Fruit fly (Drosophila melanogaster) whole organism, embryonic: ENCODE measurements around the gene BNIP3.
A peak's percentile ranks its signal among the peaks of the same experiment; 100 is the strongest.

Experiments
- ATbp ChIP-seq: fragments of 200-800 bp; sonication (Bioruptor generic); optimal IDR thresholded peaks from 2 replicates; lab custom pipeline; 2017; ENCODE audit warnings: missing biosample characterization, mild to moderate bottlenecking, missing genetic modification characterization, missing genetic modification reagents
- Atf3 ChIP-seq: fragments of 200-800 bp; sonication (Bioruptor generic); optimal IDR thresholded peaks from 3 replicates; lab custom pipeline; 2016; ENCODE audit warnings: missing biosample characterization, missing genetic modification characterization
- Awh ChIP-seq: fragments of 200-800 bp; sonication (Bioruptor generic); IDR thresholded peaks from 2 replicates; pipeline ENCODE4, ENCODE4 v1.3.6; 2022; ENCODE audit warnings: missing biosample characterization, missing genetic modification characterization
- CG10959 ChIP-seq: fragments of 200-800 bp; sonication (Bioruptor generic); IDR thresholded peaks from 2 replicates; pipeline ENCODE4 v1.3.6; 2022; ENCODE audit warnings: missing biosample characterization, missing genetic modification characterization
- CG11247 ChIP-seq: fragments of 200-800 bp; sonication (Bioruptor generic); IDR thresholded peaks from 2 replicates; pipeline ENCODE4 v1.3.6; 2022; ENCODE audit warnings: missing biosample characterization, missing genetic modification characterization
- CG14441 ChIP-seq: fragments of 200-800 bp; sonication (Bioruptor generic); IDR thresholded peaks from 2 replicates; pipeline ENCODE4 v1.3.6; 2022; ENCODE audit warnings: missing biosample characterization, missing genetic modification characterization
- CG1647 ChIP-seq: fragments of 200-800 bp; sonication (Bioruptor generic); optimal IDR thresholded peaks from 3 replicates; lab custom pipeline; 2016; ENCODE audit warnings: missing biosample characterization, missing genetic modification characterization
- CG16813 ChIP-seq: fragments of 200-800 bp; sonication (Bioruptor generic); IDR thresholded peaks from 3 replicates; pipeline ENCODE4 v1.3.6; 2022; ENCODE audit warnings: missing biosample characterization, missing genetic modification characterization; ENCODE audit not compliant: partially characterized antibody
- CG17186 ChIP-seq: fragments of 200-800 bp; sonication (Bioruptor generic); optimal IDR thresholded peaks from 3 replicates; lab custom pipeline; 2017; ENCODE audit warnings: missing biosample characterization, missing genetic modification reagents, missing genetic modification characterization
- CG17568 ChIP-seq: fragments of 200-800 bp; sonication (Bioruptor generic); optimal IDR thresholded peaks from 2 replicates; lab custom pipeline; 2018; ENCODE audit warnings: missing biosample characterization, mild to moderate bottlenecking, missing genetic modification characterization, moderate library complexity
- CG1792 ChIP-seq: fragments of 200-800 bp; sonication (Bioruptor generic); optimal IDR thresholded peaks from 2 replicates; lab custom pipeline; 2016; ENCODE audit warnings: missing biosample characterization, missing genetic modification characterization
- CG2199 ChIP-seq: fragments of 200-800 bp; sonication (Bioruptor generic); IDR thresholded peaks from 3 replicates; pipeline ENCODE4 v1.3.6; 2022; ENCODE audit warnings: missing biosample characterization, missing genetic modification characterization
- CG3065 ChIP-seq: fragments of 200-800 bp; sonication (Bioruptor generic); optimal IDR thresholded peaks from 2 replicates; lab custom pipeline; 2016; ENCODE audit warnings: missing biosample characterization, missing genetic modification characterization
- CG4730 ChIP-seq: fragments of 200-800 bp; sonication (Bioruptor generic); IDR thresholded peaks from 2 replicates; pipeline ENCODE4 v1.3.6; 2022; ENCODE audit warnings: missing biosample characterization, missing genetic modification characterization
- CG4820 ChIP-seq: fragments of 200-800 bp; sonication (Bioruptor generic); optimal IDR thresholded peaks from 3 replicates; lab custom pipeline; 2016; ENCODE audit warnings: missing biosample characterization, missing genetic modification characterization
- CG6654 ChIP-seq: fragments of 200-800 bp; sonication (Bioruptor generic); optimal IDR thresholded peaks from 2 replicates; lab custom pipeline; 2017; ENCODE audit warnings: missing biosample characterization, mild to moderate bottlenecking, missing genetic modification characterization
- CG6765 ChIP-seq: fragments of 200-800 bp; sonication (Bioruptor generic); optimal IDR thresholded peaks from 3 replicates; lab custom pipeline; 2017; ENCODE audit warnings: missing biosample characterization, mild to moderate bottlenecking, missing genetic modification characterization
- CG7963 ChIP-seq: fragments of 200-800 bp; sonication (Bioruptor generic); IDR thresholded peaks from 3 replicates; pipeline ENCODE4 v1.3.6; 2022; ENCODE audit warnings: missing biosample characterization, missing genetic modification characterization; ENCODE audit not compliant: partially characterized antibody
- CG8359 ChIP-seq: fragments of 200-800 bp; sonication (Bioruptor generic); optimal IDR thresholded peaks from 2 replicates; lab custom pipeline; 2017; ENCODE audit warnings: missing biosample characterization, mild to moderate bottlenecking, missing genetic modification characterization, borderline replicate concordance
- CG8765 ChIP-seq: fragments of 200-800 bp; sonication (Bioruptor generic); IDR thresholded peaks from 2 replicates; pipeline ENCODE4 v1.3.6; 2022; ENCODE audit warnings: missing biosample characterization, missing genetic modification characterization
- CG9797 ChIP-seq: fragments of 200-800 bp; sonication (Bioruptor generic); optimal IDR thresholded peaks from 3 replicates; lab custom pipeline; 2018; ENCODE audit warnings: missing biosample characterization, mild to moderate bottlenecking, missing genetic modification characterization
- CG9817 ChIP-seq: fragments of 200-800 bp; sonication (Bioruptor generic); optimal IDR thresholded peaks from 2 replicates; lab custom pipeline; 2018; ENCODE audit warnings: missing biosample characterization, mild to moderate bottlenecking, missing genetic modification characterization, moderate library complexity
- CG9876 ChIP-seq: fragments of 200-800 bp; sonication (Bioruptor generic); optimal IDR thresholded peaks from 2 replicates; lab custom pipeline; 2016; ENCODE audit warnings: missing biosample characterization, missing genetic modification characterization
- CTCF ChIP-seq: fragments of 200-800 bp; sonication (Bioruptor generic); optimal IDR thresholded peaks from 2 replicates; lab custom pipeline; 2017; ENCODE audit warnings: missing biosample characterization, mild to moderate bottlenecking, missing genetic modification characterization, moderate library complexity
- Chrac-16 ChIP-seq: fragments of 200-800 bp; sonication (Bioruptor generic); optimal IDR thresholded peaks from 3 replicates; lab custom pipeline; 2016; ENCODE audit warnings: missing biosample characterization, missing genetic modification characterization
- CrebB ChIP-seq: fragments of 200-800 bp; sonication (Bioruptor generic); optimal IDR thresholded peaks from 3 replicates; lab custom pipeline; 2018; ENCODE audit warnings: missing biosample characterization, mild to moderate bottlenecking, missing genetic modification characterization
- Dip3 ChIP-seq: fragments of 200-800 bp; sonication (Bioruptor generic); optimal IDR thresholded peaks from 3 replicates; lab custom pipeline; 2016; ENCODE audit warnings: missing biosample characterization, missing genetic modification characterization
- Doc2 ChIP-seq: fragments of 200-800 bp; sonication (Bioruptor generic); IDR thresholded peaks from 2 replicates; pipeline ENCODE4 v1.3.6; 2022; ENCODE audit warnings: missing biosample characterization, missing genetic modification characterization
- Fer1 ChIP-seq: fragments of 200-800 bp; sonication (Bioruptor generic); optimal IDR thresholded peaks from 2 replicates; lab custom pipeline; 2017; ENCODE audit warnings: missing biosample characterization, mild to moderate bottlenecking, missing genetic modification characterization
- HHEX ChIP-seq: fragments of 200-800 bp; sonication (Bioruptor generic); optimal IDR thresholded peaks from 3 replicates; lab custom pipeline; 2017; ENCODE audit warnings: missing biosample characterization, mild to moderate bottlenecking, missing genetic modification characterization, missing genetic modification reagents
- Lhr ChIP-seq: fragments of 200-800 bp; sonication (Bioruptor generic); optimal IDR thresholded peaks from 3 replicates; lab custom pipeline; 2017; ENCODE audit warnings: mild to moderate bottlenecking, missing biosample characterization, missing genetic modification reagents, missing genetic modification characterization
- Mrtf ChIP-seq: fragments of 200-800 bp; sonication (Bioruptor generic); IDR thresholded peaks from 3 replicates; pipeline ENCODE4 v1.3.6; 2022; ENCODE audit warnings: missing biosample characterization, missing genetic modification characterization
- NK7.1 ChIP-seq: fragments of 200-800 bp; sonication (Bioruptor generic); optimal IDR thresholded peaks from 3 replicates; lab custom pipeline; 2016; ENCODE audit warnings: missing biosample characterization, missing genetic modification characterization
- Nf-YB ChIP-seq: fragments of 200-800 bp; sonication (Bioruptor generic); optimal IDR thresholded peaks from 3 replicates; lab custom pipeline; 2019; ENCODE audit warnings: missing biosample characterization, mild to moderate bottlenecking, missing genetic modification characterization, moderate library complexity
- Ptx1 ChIP-seq: fragments of 200-800 bp; sonication (Bioruptor generic); IDR thresholded peaks from 2 replicates; pipeline ENCODE4 v1.3.6; 2022; ENCODE audit warnings: missing biosample characterization, missing genetic modification characterization
- bcd ChIP-seq: fragments of 200-800 bp; sonication (Bioruptor generic); optimal IDR thresholded peaks from 2 replicates; lab custom pipeline; 2017; ENCODE audit warnings: missing biosample characterization, mild to moderate bottlenecking, missing genetic modification characterization
- br ChIP-seq: fragments of >200 bp; optimal IDR thresholded peaks from 2 replicates; lab custom pipeline; 2017
- fd3F ChIP-seq: fragments of 200-800 bp; sonication (Bioruptor generic); optimal IDR thresholded peaks from 2 replicates; lab custom pipeline; 2018; ENCODE audit warnings: missing biosample characterization, mild to moderate bottlenecking, missing genetic modification characterization, moderate library complexity
- ftz-f1 ChIP-seq: fragments of 200-800 bp; sonication (Bioruptor generic); optimal IDR thresholded peaks from 2 replicates; lab custom pipeline; 2016; ENCODE audit warnings: missing biosample characterization, missing genetic modification characterization
- gfzf ChIP-seq: fragments of 200-800 bp; sonication (Bioruptor generic); optimal IDR thresholded peaks from 2 replicates; lab custom pipeline; 2016; ENCODE audit warnings: missing biosample characterization, mild to moderate bottlenecking, missing genetic modification characterization, moderate library complexity
- grau ChIP-seq: fragments of 200-800 bp; optimal IDR thresholded peaks from 3 replicates; lab custom pipeline; 2019; ENCODE audit warnings: missing biosample characterization, mild to moderate bottlenecking, missing genetic modification characterization, moderate library complexity
- grn ChIP-seq: fragments of 200-800 bp; sonication (Bioruptor generic); optimal IDR thresholded peaks from 3 replicates; lab custom pipeline; 2017; ENCODE audit warnings: missing biosample characterization, missing genetic modification characterization
- gro ChIP-seq: fragments of 200-800 bp; sonication (Bioruptor generic); optimal IDR thresholded peaks from 2 replicates; lab custom pipeline; 2016; ENCODE audit warnings: missing biosample characterization, missing genetic modification characterization
- maf-S ChIP-seq: fragments of 200-800 bp; sonication (Bioruptor generic); optimal IDR thresholded peaks from 2 replicates; lab custom pipeline; 2016; ENCODE audit warnings: missing biosample characterization, missing genetic modification characterization
- slbo ChIP-seq: fragments of 200-800 bp; sonication (Bioruptor generic); IDR thresholded peaks from 2 replicates; pipeline ENCODE4 v1.3.6; 2022; ENCODE audit warnings: missing biosample characterization, missing genetic modification characterization
- sna ChIP-seq: fragments of 200-800 bp; sonication (Bioruptor generic); IDR thresholded peaks from 2 replicates; pipeline ENCODE4 v1.3.6; 2022; ENCODE audit warnings: missing biosample characterization, missing genetic modification characterization; ENCODE audit not compliant: partially characterized antibody
- sr ChIP-seq: fragments of 200-800 bp; sonication (Bioruptor generic); IDR thresholded peaks from 3 replicates; pipeline ENCODE4 v1.3.6; 2022; ENCODE audit warnings: missing biosample characterization, missing genetic modification characterization
- stwl ChIP-seq: fragments of 200-800 bp; sonication (Bioruptor generic); optimal IDR thresholded peaks from 3 replicates; lab custom pipeline; 2018; ENCODE audit warnings: missing biosample characterization, mild to moderate bottlenecking, missing genetic modification characterization, moderate library complexity
- unpg ChIP-seq: fragments of 200-800 bp; sonication (Bioruptor generic); optimal IDR thresholded peaks from 3 replicates; lab custom pipeline; 2018; ENCODE audit warnings: missing biosample characterization, mild to moderate bottlenecking, missing genetic modification characterization, moderate library complexity
- usp ChIP-seq: fragments of >200 bp; optimal IDR thresholded peaks from 2 replicates; lab custom pipeline; 2017; ENCODE audit warnings: missing biosample characterization, missing genetic modification characterization

The BNIP3 gene

dm6 chr3L:20509121-20509934, 9.9 kb downstream of the BNIP3 start (continued):
- TF ChIP-seq HHEX (GFP tag; lab: Kevin White, UChicago) = peak; percentile 69
- TF ChIP-seq Chrac-16 (GFP tag; lab: Kevin White, UChicago) = peak; percentile 57
- peak; percentile 75 for TF ChIP-seq CG9817
- no peak for TF ChIP-seq CG7963
- TF ChIP-seq ATbp (GFP tag; lab: Kevin White, UChicago) = peak; percentile 17
- no peak for TF ChIP-seq sr (GFP tag; lab: Robert Waterston, UW)
- TF ChIP-seq stwl (tag; lab: Kevin White, UChicago) = no peak
- TF ChIP-seq CG14441 = 0 out of 2 replicates have a peak, but pooled peaks have one; percentile 13
- no peak for TF ChIP-seq sna (GFP tag; lab: Robert Waterston, UW)
- no peak for TF ChIP-seq CrebB
- no peak for TF ChIP-seq br (lab: Kevin White, UChicago)
- no peak for TF ChIP-seq CG2199
- TF ChIP-seq CG1792 = peak; percentile 36
- TF ChIP-seq gfzf (GFP tag; lab: Kevin White, UChicago) = no peak
- peak; percentile 53 for TF ChIP-seq Ptx1 (GFP tag; lab: Robert Waterston, UW)
- TF ChIP-seq CG3065 (GFP tag; lab: Kevin White, UChicago) = peak; percentile 21
- peak; percentile 68 for TF ChIP-seq fd3F (GFP tag; lab: Kevin White, UChicago)
- no peak for TF ChIP-seq usp (GFP tag; lab: Kevin White, UChicago)
- TF ChIP-seq CG8359 (GFP tag; lab: Kevin White, UChicago) = peak; percentile 18
- TF ChIP-seq NK7.1 (GFP tag; lab: Kevin White, UChicago) = peak; percentile 41
- TF ChIP-seq CG4820 = peak; percentile 70
- no peak for TF ChIP-seq CG9876 (GFP tag; lab: Kevin White, UChicago)
- no peak for TF ChIP-seq CTCF (GFP tag; lab: Kevin White, UChicago)
- TF ChIP-seq CG6654 = peak; percentile 31
- no peak for TF ChIP-seq CG8765
- TF ChIP-seq CG17568 (GFP tag; lab: Kevin White, UChicago) = peak; percentile 58
- 0 out of 2 replicates have a peak, but pooled peaks have one; percentile 33 for TF ChIP-seq Awh (GFP tag; lab: Robert Waterston, UW)
- TF ChIP-seq Dip3 = peak; percentile 64
- TF ChIP-seq grn (GFP tag; lab: Kevin White, UChicago) = peak; percentile 88
- TF ChIP-seq Lhr = peak; percentile 28
- no peak for TF ChIP-seq CG16813 (GFP tag; lab: Robert Waterston, UW)
- peak; percentile 84 for TF ChIP-seq Fer1 (GFP tag; lab: Kevin White, UChicago)
- TF ChIP-seq CG11247 (GFP tag; lab: Robert Waterston, UW) = no peak
- peak; percentile 88 for TF ChIP-seq grau (tag; lab: Kevin White, UChicago)
- peak; percentile 80 for TF ChIP-seq gro (GFP tag; lab: Kevin White, UChicago)
- TF ChIP-seq ftz-f1 (GFP tag; lab: Kevin White, UChicago) = no peak
- peak; percentile 71 for TF ChIP-seq Nf-YB (GFP tag; lab: Kevin White, UChicago)
- no peak for TF ChIP-seq Doc2 (GFP tag; lab: Robert Waterston, UW)
- TF ChIP-seq slbo (GFP tag; lab: Robert Waterston, UW) = peak; percentile 66
- 0 out of 2 replicates have a peak, but pooled peaks have one; percentile 22 for TF ChIP-seq CG4730 (GFP tag; lab: Robert Waterston, UW)
- no peak for TF ChIP-seq Mrtf (GFP tag; lab: Robert Waterston, UW)
- peak; percentile 17 for TF ChIP-seq maf-S (GFP tag; lab: Kevin White, UChicago)
- peak; percentile 82 for TF ChIP-seq bcd
- peak; percentile 64 for TF ChIP-seq unpg
- no peak for TF ChIP-seq CG17186 (GFP tag; lab: Kevin White, UChicago)
- TF ChIP-seq CG10959 (GFP tag; lab: Robert Waterston, UW) = no peak
- TF ChIP-seq Atf3 = peak; percentile 42
- peak; percentile 43 for TF ChIP-seq CG1647 (GFP tag; lab: Kevin White, UChicago)
- peak; percentile 80 for TF ChIP-seq CG6765 (GFP tag; lab: Kevin White, UChicago)
- TF ChIP-seq CG9797 (GFP tag; lab: Kevin White, UChicago) = no peak
